Fruit fly (Drosophila melanogaster): Measurements from ENCODE around the gene Prosalpha6.

Gene Prosalpha6

DNA sequence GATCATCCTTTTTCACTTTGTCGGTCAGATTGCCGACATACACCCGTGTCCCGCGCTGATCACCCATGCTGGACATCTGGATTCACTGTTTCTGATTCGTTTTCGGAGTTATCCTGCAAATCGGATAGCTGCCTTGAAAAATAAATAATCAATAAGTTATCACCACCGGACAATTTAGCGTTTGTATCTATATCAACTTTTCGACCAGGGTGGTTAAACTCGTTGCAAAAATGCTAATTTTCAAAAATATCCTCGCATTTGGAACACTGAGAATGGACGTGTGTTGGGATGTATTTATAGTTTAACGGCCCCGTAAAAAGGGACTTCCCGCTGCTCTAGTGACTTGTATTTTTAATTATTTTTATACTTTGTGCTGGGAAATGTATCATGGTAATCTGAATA, 42.2 kb downstream of the Prosalpha6 start, which contains the start of gene Rsf1:
Rsf1 (minus strand) TSS at position 212 of the 402 bp plus-strand sequence.
- no peak for TF ChIP-seq insv (optimal IDR thresholded peaks at IDR 0.05)
- no peak for TF ChIP-seq psq (optimal IDR thresholded peaks at IDR 0.05)

DNA sequence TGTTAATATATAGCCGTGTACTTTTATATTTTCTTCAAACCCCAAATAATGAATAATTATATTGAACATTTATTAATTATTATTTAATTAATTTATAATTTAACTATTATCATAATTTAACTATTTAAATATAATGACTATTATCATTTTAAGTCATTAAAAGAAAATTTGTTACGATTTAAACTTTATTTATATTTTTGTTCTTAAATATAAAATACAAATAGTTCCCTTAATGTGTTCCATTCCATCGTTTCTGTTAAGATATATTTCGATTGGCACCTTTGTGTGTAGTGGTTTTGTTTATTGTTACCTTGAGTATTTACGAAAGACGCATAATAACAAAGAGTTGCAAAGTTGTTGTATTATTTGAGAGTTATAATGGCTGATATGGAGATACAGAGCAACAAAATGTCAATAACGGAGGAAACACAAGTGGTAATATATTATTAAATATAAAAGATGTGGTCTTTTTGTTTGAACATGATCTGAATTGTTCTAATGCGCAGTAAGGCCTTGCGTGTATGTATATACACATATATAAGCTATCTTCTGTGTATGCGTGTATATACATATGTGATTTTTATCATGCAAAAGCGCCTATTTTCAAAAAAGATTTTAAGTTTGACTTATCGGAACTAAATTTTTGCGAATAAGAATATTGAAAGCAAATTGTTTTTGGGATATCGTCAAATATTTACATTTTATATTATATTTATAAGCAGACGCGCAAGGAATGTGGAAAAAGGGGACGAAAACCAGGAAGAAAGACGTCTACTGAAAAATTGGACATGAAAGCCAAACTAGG, 42.9 kb downstream of the Prosalpha6 start, which contains the start of gene REPTOR-BP:
REPTOR-BP (plus strand) TSS at position 296 of the 805 bp plus-strand sequence.
- no peak for TF ChIP-seq h (optimal IDR thresholded peaks at IDR 0.05)
- TF ChIP-seq Sin3A (optimal IDR thresholded peaks at IDR 0.05): no peak
- no peak for TF ChIP-seq insv (optimal IDR thresholded peaks at IDR 0.05)
- TF ChIP-seq ttk (optimal IDR thresholded peaks at IDR 0.05): no peak
- no peak for TF ChIP-seq psq (optimal IDR thresholded peaks at IDR 0.05)

DNA sequence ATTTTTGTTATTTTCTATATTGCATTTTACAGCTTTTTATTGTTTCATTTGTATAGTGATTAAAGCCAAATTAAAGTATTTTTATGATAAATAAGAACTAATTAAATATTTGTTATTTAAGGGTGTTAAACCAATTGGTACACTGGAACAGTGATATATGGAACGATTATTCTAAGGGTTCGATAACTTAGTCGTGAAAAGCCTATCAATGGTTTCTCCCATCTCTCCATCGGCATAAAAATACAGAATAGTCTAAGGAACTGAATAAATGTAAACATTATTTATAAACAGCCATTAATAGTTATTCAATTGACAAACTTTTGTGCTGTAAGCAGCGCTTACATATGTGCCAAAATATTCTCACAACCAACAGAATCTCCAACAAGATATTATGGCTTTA, 44.0 kb downstream of the Prosalpha6 start, which contains the start of gene Mob3:
Mob3 (plus strand) TSS at position 208 of the 400 bp plus-strand sequence.
- TF ChIP-seq psq (optimal IDR thresholded peaks at IDR 0.05) (no peak), Sin3A (optimal IDR thresholded peaks at IDR 0.05) (no peak), h (optimal IDR thresholded peaks at IDR 0.05) (no peak), Myc (optimal IDR thresholded peaks at IDR 0.05) (no peak), ttk (optimal IDR thresholded peaks at IDR 0.05) (no peak), insv (optimal IDR thresholded peaks at IDR 0.05) (no peak)

DNA sequence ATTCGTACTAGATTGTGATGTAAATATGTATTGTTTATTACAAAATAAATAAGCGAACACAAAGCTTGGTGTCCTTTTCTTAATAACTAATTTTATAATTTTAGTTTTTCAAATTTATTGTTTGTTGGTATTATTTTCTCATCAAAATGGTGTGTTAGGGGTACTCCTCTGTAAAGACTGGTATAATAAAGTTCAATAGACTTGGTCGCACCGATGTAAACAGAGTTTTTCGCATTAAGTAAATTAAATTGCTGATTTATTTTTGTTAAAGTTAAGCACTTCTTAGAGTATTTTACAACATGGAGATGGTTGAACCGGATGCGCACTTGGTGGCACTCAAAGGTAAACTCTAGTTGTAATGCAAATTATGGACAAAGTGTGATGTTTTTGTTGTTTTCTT, 45.4 kb downstream of the Prosalpha6 start, which contains the start of gene CG4953:
CG4953 (plus strand) TSS at position 193 of the 400 bp plus-strand sequence.
- no peak for TF ChIP-seq ttk (optimal IDR thresholded peaks at IDR 0.05)
- TF ChIP-seq h (optimal IDR thresholded peaks at IDR 0.05): no peak
- TF ChIP-seq Sin3A (optimal IDR thresholded peaks at IDR 0.05): no peak
- TF ChIP-seq insv (optimal IDR thresholded peaks at IDR 0.05): no peak
- no peak for TF ChIP-seq Myc (optimal IDR thresholded peaks at IDR 0.05)
- TF ChIP-seq psq (optimal IDR thresholded peaks at IDR 0.05): no peak

DNA sequence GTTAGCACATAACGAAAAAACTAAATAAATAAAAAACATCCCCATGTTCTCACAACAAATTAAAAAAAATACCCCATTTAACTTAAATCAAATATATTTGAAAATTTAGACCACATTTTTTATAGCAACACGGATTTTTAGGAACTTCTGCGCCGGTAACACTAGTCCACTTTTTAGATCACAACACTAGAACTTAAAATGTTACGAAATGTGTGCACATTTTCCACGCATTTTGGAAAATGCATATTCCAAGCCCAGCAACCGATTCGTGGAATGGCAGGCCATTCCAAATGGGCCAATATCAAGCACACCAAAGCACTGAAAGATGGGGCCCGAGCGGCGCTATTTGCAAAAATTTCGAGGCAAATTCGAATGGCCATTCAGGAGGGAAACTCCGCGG, 47.5 kb downstream of the Prosalpha6 start, which contains the start of gene CG4957:
CG4957 (plus strand) TSS at position 185 of the 400 bp plus-strand sequence.
- TF ChIP-seq Sin3A (optimal IDR thresholded peaks at IDR 0.05) (no peak), ttk (optimal IDR thresholded peaks at IDR 0.05) (no peak), h (optimal IDR thresholded peaks at IDR 0.05) (no peak), Myc (optimal IDR thresholded peaks at IDR 0.05) (no peak), psq (optimal IDR thresholded peaks at IDR 0.05) (no peak), insv (optimal IDR thresholded peaks at IDR 0.05) (no peak)

DNA sequence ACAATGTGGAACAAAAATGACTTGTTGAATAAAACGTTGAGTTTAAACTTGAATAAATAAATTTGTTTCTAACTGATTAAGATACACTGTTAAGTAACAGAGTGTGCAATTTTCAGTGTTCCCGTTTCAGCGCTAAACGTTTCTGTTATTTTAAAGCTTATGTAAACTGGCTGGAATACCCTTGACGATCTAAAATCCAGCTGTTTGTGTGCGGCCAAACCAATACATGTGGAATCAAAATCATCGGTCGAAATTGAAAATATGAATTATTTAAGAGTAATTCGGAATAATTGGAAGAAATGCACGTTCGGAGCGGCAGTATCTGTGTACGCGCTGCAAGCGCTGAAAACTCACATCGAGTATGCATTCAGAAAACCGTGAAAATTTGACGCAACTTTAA, 48.7 kb downstream of the Prosalpha6 start, which contains the start of gene Mulk:
Mulk (plus strand) TSS at position 198 of the 400 bp plus-strand sequence.
- no peak for TF ChIP-seq insv (optimal IDR thresholded peaks at IDR 0.05)
- TF ChIP-seq psq (optimal IDR thresholded peaks at IDR 0.05): no peak
- no peak for TF ChIP-seq ttk (optimal IDR thresholded peaks at IDR 0.05)
- no peak for TF ChIP-seq Sin3A (optimal IDR thresholded peaks at IDR 0.05)
- no peak for TF ChIP-seq Myc (optimal IDR thresholded peaks at IDR 0.05)
- no peak for TF ChIP-seq h (optimal IDR thresholded peaks at IDR 0.05)

Data from Kc167 (cell line).